Fruit fly (Drosophila melanogaster) whole organism, embryonic: Measurements from ENCODE around the gene Jhbp3.

Experiments used
- Aef1 ChIP-seq: fragments of 200-800 bp; sonication (Bioruptor generic); IDR thresholded peaks from 3 replicates; pipeline ENCODE4 v1.3.6; 2022; ENCODE audit warnings: missing biosample characterization, missing genetic modification characterization
- Antp ChIP-seq: fragments of 200-800 bp; sonication (Bioruptor generic); optimal IDR thresholded peaks from 3 replicates; lab custom pipeline; 2016; ENCODE audit warnings: missing biosample characterization, missing genetic modification characterization
- BtbVII ChIP-seq: fragments of 200-800 bp; sonication (Bioruptor generic); optimal IDR thresholded peaks from 3 replicates; lab custom pipeline; 2017; ENCODE audit warnings: missing biosample characterization, mild to moderate bottlenecking, missing genetic modification characterization
- CG1024 ChIP-seq: fragments of 200-800 bp; sonication (Bioruptor generic); IDR thresholded peaks from 2 replicates; pipeline ENCODE4 v1.3.6; 2022; ENCODE audit warnings: missing biosample characterization, missing genetic modification characterization
- CG11723 ChIP-seq: fragments of 200-800 bp; sonication (Bioruptor generic); optimal IDR thresholded peaks from 2 replicates; lab custom pipeline; 2017; ENCODE audit warnings: missing biosample characterization, mild to moderate bottlenecking, missing genetic modification characterization
- CG13424 ChIP-seq: fragments of 200-800 bp; sonication (Bioruptor generic); optimal IDR thresholded peaks from 2 replicates; lab custom pipeline; 2019; ENCODE audit warnings: missing biosample characterization, mild to moderate bottlenecking, missing genetic modification characterization, moderate library complexity
- CG15479 ChIP-seq: fragments of 200-800 bp; sonication (Bioruptor generic); optimal IDR thresholded peaks from 3 replicates; lab custom pipeline; 2019; ENCODE audit warnings: missing biosample characterization, mild to moderate bottlenecking, missing genetic modification characterization, moderate library complexity
- CG17912 ChIP-seq: fragments of 200-800 bp; sonication (Bioruptor generic); optimal IDR thresholded peaks from 2 replicates; lab custom pipeline; 2018; ENCODE audit warnings: missing biosample characterization, mild to moderate bottlenecking, missing genetic modification characterization
- CG2889 ChIP-seq: fragments of 200-800 bp; sonication (Bioruptor generic); IDR thresholded peaks from 3 replicates; pipeline ENCODE4 v1.3.6; 2022; ENCODE audit warnings: missing biosample characterization, missing genetic modification characterization
- CG30403 ChIP-seq: fragments of 200-800 bp; sonication (Bioruptor generic); optimal IDR thresholded peaks from 3 replicates; lab custom pipeline; 2016; ENCODE audit warnings: missing biosample characterization, missing genetic modification characterization
- CG33213 ChIP-seq: fragments of 200-800 bp; sonication (Bioruptor generic); optimal IDR thresholded peaks from 3 replicates; lab custom pipeline; 2016; ENCODE audit warnings: missing biosample characterization, missing genetic modification characterization
- CG3407 ChIP-seq: fragments of 200-800 bp; sonication (Bioruptor generic); optimal IDR thresholded peaks from 2 replicates; lab custom pipeline; 2018; ENCODE audit warnings: missing biosample characterization, mild to moderate bottlenecking, missing genetic modification characterization
- CG4360 ChIP-seq: fragments of 200-800 bp; sonication (Bioruptor generic); IDR thresholded peaks from 2 replicates; pipeline ENCODE4 v1.3.6; 2022; ENCODE audit warnings: missing biosample characterization, missing genetic modification characterization
- CG7963 ChIP-seq: fragments of 200-800 bp; sonication (Bioruptor generic); IDR thresholded peaks from 3 replicates; pipeline ENCODE4 v1.3.6; 2022; ENCODE audit warnings: missing biosample characterization, missing genetic modification characterization; ENCODE audit not compliant: partially characterized antibody
- CG8089 ChIP-seq: fragments of 200-800 bp; sonication (Bioruptor generic); optimal IDR thresholded peaks from 3 replicates; lab custom pipeline; 2016; ENCODE audit warnings: missing biosample characterization, missing genetic modification characterization
- CG9215 ChIP-seq: fragments of 200-800 bp; sonication (Bioruptor generic); IDR thresholded peaks from 2 replicates; pipeline ENCODE4 v1.3.6; 2022; ENCODE audit warnings: missing biosample characterization, missing genetic modification characterization
- CG9727 ChIP-seq: fragments of 200-800 bp; sonication (Bioruptor generic); optimal IDR thresholded peaks from 3 replicates; lab custom pipeline; 2017; ENCODE audit warnings: missing biosample characterization, mild to moderate bottlenecking, missing genetic modification characterization
- Ets97D ChIP-seq: fragments of 200-800 bp; sonication (Bioruptor generic); optimal IDR thresholded peaks from 3 replicates; lab custom pipeline; 2016; ENCODE audit warnings: missing biosample characterization, missing genetic modification characterization
- Hmx ChIP-seq: fragments of 200-800 bp; sonication (Bioruptor generic); optimal IDR thresholded peaks from 2 replicates; lab custom pipeline; 2016; ENCODE audit warnings: missing biosample characterization, missing genetic modification characterization
- Jarid2 ChIP-seq: fragments of 200-800 bp; sonication (Bioruptor generic); optimal IDR thresholded peaks from 3 replicates; lab custom pipeline; 2017; ENCODE audit warnings: mild to moderate bottlenecking, missing biosample characterization, missing genetic modification reagents, missing genetic modification characterization
- Meics ChIP-seq: fragments of 200-800 bp; sonication (Bioruptor generic); optimal IDR thresholded peaks from 2 replicates; lab custom pipeline; 2017; ENCODE audit warnings: missing biosample characterization, mild to moderate bottlenecking, missing genetic modification characterization
- Oaz ChIP-seq: fragments of 200-800 bp; sonication (Bioruptor generic); IDR thresholded peaks from 2 replicates; pipeline ENCODE4 v1.3.6; 2022; ENCODE audit warnings: missing biosample characterization, missing genetic modification characterization
- Side ChIP-seq: fragments of 200-800 bp; sonication (Bioruptor generic); optimal IDR thresholded peaks from 2 replicates; lab custom pipeline; 2016; ENCODE audit warnings: missing biosample characterization, missing genetic modification characterization
- Sin3A ChIP-seq: fragments of >200 bp; optimal IDR thresholded peaks from 2 replicates; lab custom pipeline; 2018
- Sox102F ChIP-seq: fragments of 200-800 bp; sonication (Bioruptor generic); optimal IDR thresholded peaks from 2 replicates; lab custom pipeline; 2018; ENCODE audit warnings: missing biosample characterization, mild to moderate bottlenecking, missing genetic modification characterization, moderate library complexity
- Sry-δ ChIP-seq: fragments of 200-800 bp; sonication (Bioruptor generic); optimal IDR thresholded peaks from 2 replicates; lab custom pipeline; 2016; ENCODE audit warnings: missing biosample characterization, missing genetic modification characterization
- Ssrp ChIP-seq: fragments of 200-800 bp; sonication (Bioruptor generic); optimal IDR thresholded peaks from 2 replicates; lab custom pipeline; 2018; ENCODE audit warnings: missing biosample characterization, mild to moderate bottlenecking, missing genetic modification characterization, moderate library complexity
- Xrp1 ChIP-seq: fragments of 200-800 bp; sonication (Bioruptor generic); IDR thresholded peaks from 2 replicates; pipeline ENCODE4 v1.3.6; 2022; ENCODE audit warnings: missing biosample characterization, missing genetic modification characterization
- br ChIP-seq: fragments of >200 bp; optimal IDR thresholded peaks from 2 replicates; lab custom pipeline; 2017
- bsh ChIP-seq, 2 experiments: fragments of 200-800 bp; sonication (Bioruptor generic); optimal IDR thresholded peaks; 2 replicates each; lab custom pipeline; 2017 to 2018; ENCODE audit warnings: mild to moderate bottlenecking in 2 of 2, missing biosample characterization in 2 of 2, missing genetic modification characterization in 2 of 2, moderate library complexity in 1 of 2
- btn ChIP-seq: fragments of 200-800 bp; sonication (Bioruptor generic); optimal IDR thresholded peaks from 2 replicates; lab custom pipeline; 2016; ENCODE audit warnings: missing biosample characterization, missing genetic modification characterization
- caup ChIP-seq: fragments of 200-800 bp; sonication (Bioruptor generic); optimal IDR thresholded peaks from 3 replicates; lab custom pipeline; 2017; ENCODE audit warnings: missing biosample characterization, mild to moderate bottlenecking, missing genetic modification characterization, moderate library complexity; ENCODE audit not compliant: severe bottlenecking
- chif ChIP-seq, 2 experiments: fragments of 200-800 bp; sonication (Bioruptor generic); optimal IDR thresholded peaks; 3 replicates each; lab custom pipeline; 2016; ENCODE audit warnings: missing biosample characterization in 2 of 2, missing genetic modification characterization in 2 of 2
- chinmo ChIP-seq: fragments of 200-800 bp; sonication (Bioruptor generic); IDR thresholded peaks from 4 replicates; pipeline ENCODE4 v1.3.6; 2022; ENCODE audit warnings: missing biosample characterization, missing genetic modification characterization; ENCODE audit not compliant: partially characterized antibody
- dimm ChIP-seq: fragments of 200-800 bp; sonication (Bioruptor generic); IDR thresholded peaks from 2 replicates; pipeline ENCODE4 v1.3.6; 2022; ENCODE audit warnings: missing biosample characterization, missing genetic modification characterization
- dm ChIP-seq: fragments of 200-800 bp; sonication (Bioruptor generic); optimal IDR thresholded peaks from 3 replicates; lab custom pipeline; 2016; ENCODE audit warnings: missing biosample characterization, missing genetic modification characterization
- klu ChIP-seq: fragments of 200-800 bp; sonication (Bioruptor generic); IDR thresholded peaks from 2 replicates; pipeline ENCODE4 v1.3.6; 2022; ENCODE audit warnings: missing biosample characterization, missing genetic modification characterization
- mirr ChIP-seq: fragments of 200-800 bp; sonication (Bioruptor generic); optimal IDR thresholded peaks from 3 replicates; lab custom pipeline; 2018; ENCODE audit warnings: missing biosample characterization, mild to moderate bottlenecking, missing genetic modification characterization
- oc ChIP-seq: fragments of 200-800 bp; sonication (Bioruptor generic); optimal IDR thresholded peaks from 2 replicates; lab custom pipeline; 2018; ENCODE audit warnings: missing biosample characterization, mild to moderate bottlenecking, missing genetic modification characterization, moderate library complexity
- odd ChIP-seq: fragments of 200-800 bp; sonication (Bioruptor generic); optimal IDR thresholded peaks from 2 replicates; lab custom pipeline; 2017; ENCODE audit warnings: missing biosample characterization, mild to moderate bottlenecking, missing genetic modification characterization
- pita ChIP-seq: fragments of 200-800 bp; sonication (Bioruptor generic); optimal IDR thresholded peaks from 2 replicates; lab custom pipeline; 2017; ENCODE audit warnings: missing biosample characterization, mild to moderate bottlenecking, missing genetic modification characterization
- rib ChIP-seq: fragments of 200-800 bp; sonication (Bioruptor generic); IDR thresholded peaks from 2 replicates; pipeline ENCODE4 v1.3.6; 2022; ENCODE audit warnings: missing biosample characterization, missing genetic modification characterization
- sens ChIP-seq: fragments of 200-800 bp; sonication (Bioruptor generic); peaks from one replicate; lab custom pipeline; 2016; ENCODE audit warnings: missing biosample characterization, missing genetic modification characterization
- sisA ChIP-seq: fragments of 200-800 bp; sonication (Bioruptor generic); IDR thresholded peaks from 2 replicates; pipeline ENCODE4 v1.3.6; 2022; ENCODE audit warnings: missing biosample characterization, missing genetic modification characterization
- sna ChIP-seq: fragments of 200-800 bp; sonication (Bioruptor generic); IDR thresholded peaks from 2 replicates; pipeline ENCODE4 v1.3.6; 2022; ENCODE audit warnings: missing biosample characterization, missing genetic modification characterization; ENCODE audit not compliant: partially characterized antibody
- sob ChIP-seq: fragments of 200-800 bp; sonication (Bioruptor generic); IDR thresholded peaks from 2 replicates; pipeline ENCODE4 v1.3.6; 2022; ENCODE audit warnings: missing biosample characterization, missing genetic modification characterization
- twi ChIP-seq: fragments of 200-800 bp; optimal IDR thresholded peaks from 2 replicates; lab custom pipeline; 2019; ENCODE audit warnings: missing biosample characterization, mild to moderate bottlenecking, missing genetic modification characterization, moderate library complexity
- unpg ChIP-seq: fragments of 200-800 bp; sonication (Bioruptor generic); optimal IDR thresholded peaks from 3 replicates; lab custom pipeline; 2018; ENCODE audit warnings: missing biosample characterization, mild to moderate bottlenecking, missing genetic modification characterization, moderate library complexity
- wor ChIP-seq: fragments of 200-800 bp; sonication (Bioruptor generic); IDR thresholded peaks from 2 replicates; pipeline ENCODE4 v1.3.6; 2022; ENCODE audit warnings: missing biosample characterization, missing genetic modification characterization
- z ChIP-seq: fragments of 200-800 bp; sonication (Bioruptor generic); IDR thresholded peaks from 3 replicates; pipeline ENCODE4 v1.3.6; 2022; ENCODE audit warnings: missing biosample characterization, missing genetic modification characterization
- zen ChIP-seq: fragments of 200-800 bp; sonication (Bioruptor generic); optimal IDR thresholded peaks from 3 replicates; lab custom pipeline; 2018; ENCODE audit warnings: missing biosample characterization, mild to moderate bottlenecking, missing genetic modification characterization, moderate library complexity
- zf30C ChIP-seq: fragments of 200-800 bp; sonication (Bioruptor generic); optimal IDR thresholded peaks from 3 replicates; lab custom pipeline; 2018; ENCODE audit warnings: missing biosample characterization, mild to moderate bottlenecking, missing genetic modification characterization

Gene Jhbp3

DNA sequence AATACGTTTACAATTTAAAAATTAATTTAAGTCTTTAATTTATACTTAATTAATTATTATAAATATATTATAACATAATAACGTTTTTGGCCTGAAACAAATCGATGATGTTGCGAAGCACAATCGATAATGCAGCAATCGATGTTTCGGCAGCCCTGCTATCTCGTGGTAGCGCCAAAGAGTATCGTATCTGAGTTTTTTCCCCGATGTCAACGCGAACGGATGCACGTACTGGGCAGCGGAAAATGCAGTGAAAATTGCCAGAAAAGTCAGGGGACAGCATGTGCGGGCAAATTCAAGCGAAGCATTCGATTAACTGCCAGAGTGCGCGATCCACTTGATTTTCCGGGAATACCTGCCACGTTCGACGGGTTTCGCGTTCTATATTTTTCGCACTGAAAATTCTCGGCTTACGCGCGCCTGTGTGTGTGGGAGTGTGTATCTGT lies 44.7 kb downstream of the Jhbp3 start, which contains the start of gene Cdep (continued):
- TF ChIP-seq CG17912 (peak; percentile 66), sna (GFP tag; lab: Robert Waterston, UW) (peak; percentile 95), CG9215 (GFP tag; lab: Robert Waterston, UW) (no peak), Aef1 (GFP tag; lab: Robert Waterston, UW) (no peak), chif (GFP tag; optimal IDR thresholded peaks at IDR 0.05; lab: Kevin White, UChicago) (no peak), sisA (no peak), Ssrp (tag; lab: Kevin White, UChicago) (no peak), unpg (peak; percentile 45), twi (tag; lab: Kevin White, UChicago) (no peak), CG7963 (GFP tag; lab: Robert Waterston, UW) (peak; percentile 91), zf30C (peak; percentile 4), sob (GFP tag; lab: Robert Waterston, UW) (peak; percentile 65), CG30403 (peak; percentile 20), Sox102F (GFP tag; lab: Kevin White, UChicago) (peak; percentile 7), CG8089 (no peak), CG3407 (no peak), pita (GFP tag; lab: Kevin White, UChicago) (no peak), CG4360 (GFP tag; lab: Robert Waterston, UW) (peak; percentile 31; the same call in 1 of the 2 replicates), Side (GFP tag; lab: Kevin White, UChicago) (peak; percentile 51), br (lab: Kevin White, UChicago) (no peak), CG13424 (tag; lab: Kevin White, UChicago) (peak; percentile 41), Meics (peak; percentile 51), odd (GFP tag; lab: Kevin White, UChicago) (peak; percentile 30), Antp (no peak), bsh (GFP tag; optimal IDR thresholded peaks at IDR 0.05; lab: Kevin White, UChicago) (peak in 1 of 2 experiments; percentile 34), zen (tag; lab: Kevin White, UChicago) (peak; percentile 35), CG2889 (GFP tag; lab: Robert Waterston, UW) (no peak), wor (no peak), oc (tag; lab: Kevin White, UChicago) (no peak), mirr (GFP tag; lab: Kevin White, UChicago) (peak; percentile 63), dimm (no peak), chinmo (GFP tag; lab: Robert Waterston, UW) (peak; percentile 93), CG9727 (GFP tag; lab: Kevin White, UChicago) (peak; percentile 39), Sin3A (lab: Kevin White, UChicago) (peak; percentile 17), CG15479 (GFP tag; lab: Kevin White, UChicago) (no peak), CG1024 (GFP tag; lab: Robert Waterston, UW) (0 out of 2 replicates have a peak, but pooled peaks have one; percentile 27), Xrp1 (GFP tag; lab: Robert Waterston, UW) (peak; percentile 31), Hmx (no peak), btn (GFP tag; lab: Kevin White, UChicago) (no peak), dm (GFP tag; lab: Kevin White, UChicago) (peak; percentile 68), sens (GFP tag; lab: Kevin White, UChicago) (no peak), Sry-δ (GFP tag; lab: Kevin White, UChicago) (peak; percentile 76), Ets97D (GFP tag; lab: Kevin White, UChicago) (peak; percentile 54), caup (peak; percentile 60), BtbVII (GFP tag; lab: Kevin White, UChicago) (no peak), CG33213 (GFP tag; lab: Kevin White, UChicago) (no peak), rib (peak; percentile 20), CG11723 (peak; percentile 3), klu (GFP tag; lab: Robert Waterston, UW) (no peak), Jarid2 (GFP tag; lab: Kevin White, UChicago) (peak; percentile 80), Oaz (GFP tag; lab: Robert Waterston, UW) (no peak), z (GFP tag; lab: Robert Waterston, UW) (no peak)
